Worm (Caenorhabditis elegans) whole organism, L3 larva: ENCODE measurements around the gene C07B5.8.

Experiments used
- R02D3.7 ChIP-seq: fragments of 150-350 bp; optimal IDR thresholded peaks from 2 replicates; lab custom pipeline; 2014; ENCODE audit warnings: missing biosample characterization, missing genetic modification characterization
- ZK546.5 ChIP-seq: sonication (generic microtip); optimal IDR thresholded peaks from 2 replicates; lab custom pipeline; 2017; ENCODE audit warnings: missing biosample characterization, missing genetic modification characterization
- aly-2 ChIP-seq: fragments of 150-350 bp; optimal IDR thresholded peaks from 2 replicates; lab custom pipeline; 2014; ENCODE audit warnings: missing biosample characterization, missing genetic modification characterization
- ceh-16 ChIP-seq: sonication (generic microtip); optimal IDR thresholded peaks from 2 replicates; lab custom pipeline; 2017; ENCODE audit warnings: missing biosample characterization, missing genetic modification characterization
- ceh-28 ChIP-seq: fragments of 150-350 bp; optimal IDR thresholded peaks from 2 replicates; lab custom pipeline; 2014; ENCODE audit warnings: missing biosample characterization, missing genetic modification reagents, missing genetic modification characterization
- ceh-9 ChIP-seq: sonication (generic microtip); optimal IDR thresholded peaks from 2 replicates; lab custom pipeline; 2018; ENCODE audit warnings: missing biosample characterization, missing genetic modification characterization
- egl-27 ChIP-seq: sonication (generic microtip); optimal IDR thresholded peaks from 4 replicates; lab custom pipeline; 2017; ENCODE audit warnings: missing biosample characterization, missing genetic modification reagents, missing genetic modification characterization
- egl-5 ChIP-seq: fragments of 150-350 bp; optimal IDR thresholded peaks from 2 replicates; lab custom pipeline; 2017; ENCODE audit warnings: missing biosample characterization, missing genetic modification reagents, missing genetic modification characterization, inconsistent platforms
- elt-1 ChIP-seq: fragments of 150-350 bp; optimal IDR thresholded peaks from 2 replicates; lab custom pipeline; 2014; ENCODE audit warnings: missing biosample characterization, missing genetic modification characterization
- elt-2 ChIP-seq: sonication (generic microtip); optimal IDR thresholded peaks from 2 replicates; lab custom pipeline; 2016; ENCODE audit warnings: missing genetic modification reagents, mild to moderate bottlenecking, missing genetic modification characterization, missing compliant biosample characterization
- elt-3 ChIP-seq, 3 experiments: fragments of 150-350 bp in 1 of 3; sonication (generic microtip) in 2 of 3; optimal IDR thresholded peaks; 2 replicates in 2 of 3; 4 replicates in 1 of 3; lab custom pipeline; 2014 to 2017; ENCODE audit warnings: missing biosample characterization in 3 of 3, missing genetic modification characterization in 3 of 3
- eor-1 ChIP-seq, 2 experiments: fragments of 150-350 bp; optimal IDR thresholded peaks; 2 replicates each; lab custom pipeline; 2014 to 2018; ENCODE audit warnings: missing biosample characterization in 2 of 2, missing genetic modification characterization in 2 of 2
- fkh-10 ChIP-seq: sonication (generic microtip); optimal IDR thresholded peaks from 2 replicates; lab custom pipeline; 2017; ENCODE audit warnings: missing biosample characterization, missing genetic modification reagents, missing genetic modification characterization
- fkh-2 ChIP-seq: fragments of 150-350 bp; optimal IDR thresholded peaks from 2 replicates; lab custom pipeline; 2014; ENCODE audit warnings: missing biosample characterization, missing genetic modification reagents, missing genetic modification characterization
- fos-1 ChIP-seq: fragments of 150-350 bp; optimal IDR thresholded peaks from 2 replicates; lab custom pipeline; 2014; ENCODE audit warnings: missing biosample characterization, missing genetic modification characterization
- lin-15B ChIP-seq: fragments of 150-350 bp; optimal IDR thresholded peaks from 2 replicates; lab custom pipeline; 2014; ENCODE audit warnings: missing biosample characterization, missing genetic modification characterization
- lin-39 ChIP-seq: fragments of 150-350 bp; optimal IDR thresholded peaks from 2 replicates; lab custom pipeline; 2018; ENCODE audit warnings: missing biosample characterization, missing genetic modification reagents, missing genetic modification characterization
- lsy-12 ChIP-seq: sonication (generic microtip); optimal IDR thresholded peaks from 2 replicates; lab custom pipeline; 2016; ENCODE audit warnings: mild to moderate bottlenecking, missing genetic modification characterization, missing compliant biosample characterization
- mdl-1 ChIP-seq: fragments of 150-350 bp; optimal IDR thresholded peaks from 2 replicates; lab custom pipeline; 2014; ENCODE audit warnings: missing biosample characterization, missing genetic modification characterization
- mml-1 ChIP-seq: fragments of 150-350 bp; sonication (generic microtip); optimal IDR thresholded peaks from 3 replicates; lab custom pipeline; 2014; ENCODE audit warnings: missing biosample characterization, missing genetic modification characterization
- nfya-1 ChIP-seq: sonication (generic microtip); optimal IDR thresholded peaks from 2 replicates; lab custom pipeline; 2017; ENCODE audit warnings: missing genetic modification characterization, mild to moderate bottlenecking, missing compliant biosample characterization, antibody characterized with exemption, moderate library complexity; ENCODE audit not compliant: insufficient read depth
- nhr-23 ChIP-seq: fragments of 150-350 bp; optimal IDR thresholded peaks from 2 replicates; lab custom pipeline; 2014; ENCODE audit warnings: missing biosample characterization, missing genetic modification reagents, missing genetic modification characterization
- nhr-237 ChIP-seq: fragments of 150-350 bp; optimal IDR thresholded peaks from 2 replicates; lab custom pipeline; 2014; ENCODE audit warnings: missing biosample characterization, missing genetic modification characterization
- nhr-25 ChIP-seq: sonication (generic microtip); optimal IDR thresholded peaks from 2 replicates; lab custom pipeline; 2017; ENCODE audit warnings: missing biosample characterization, missing genetic modification characterization
- nhr-28 ChIP-seq: fragments of 150-350 bp; optimal IDR thresholded peaks from 2 replicates; lab custom pipeline; 2014; ENCODE audit warnings: missing biosample characterization, missing genetic modification characterization
- nhr-43 ChIP-seq: sonication (generic microtip); optimal IDR thresholded peaks from 2 replicates; lab custom pipeline; 2016; ENCODE audit warnings: mild to moderate bottlenecking, missing genetic modification characterization, missing compliant biosample characterization; ENCODE audit not compliant: poor library complexity, severe bottlenecking
- nhr-67 ChIP-seq: fragments of 150-350 bp; optimal IDR thresholded peaks from 2 replicates; lab custom pipeline; 2014; ENCODE audit warnings: missing biosample characterization, missing genetic modification characterization
- nhr-77 ChIP-seq: fragments of 150-350 bp; optimal IDR thresholded peaks from 2 replicates; lab custom pipeline; 2014; ENCODE audit warnings: missing biosample characterization, missing genetic modification characterization
- pha-4 ChIP-seq: fragments of 150-350 bp; optimal IDR thresholded peaks from 2 replicates; lab custom pipeline; 2014; ENCODE audit warnings: missing biosample characterization, missing genetic modification reagents, missing genetic modification characterization
- pqm-1 ChIP-seq: fragments of 150-350 bp; optimal IDR thresholded peaks from 2 replicates; lab custom pipeline; 2017; ENCODE audit warnings: missing biosample characterization, missing genetic modification characterization, inconsistent platforms
- sea-2 ChIP-seq: fragments of 150-350 bp; sonication (generic microtip); optimal IDR thresholded peaks from 4 replicates; lab custom pipeline; 2014; ENCODE audit warnings: missing biosample characterization, missing genetic modification reagents, missing genetic modification characterization
- skn-1 ChIP-seq: fragments of 150-350 bp; optimal IDR thresholded peaks from 2 replicates; lab custom pipeline; 2014; ENCODE audit warnings: missing biosample characterization, missing genetic modification characterization
- snpc-4 ChIP-seq: fragments of 150-350 bp; optimal IDR thresholded peaks from 2 replicates; lab custom pipeline; 2014; ENCODE audit warnings: missing biosample characterization, missing genetic modification characterization
- tbx-2 ChIP-seq: sonication (generic microtip); optimal IDR thresholded peaks from 2 replicates; lab custom pipeline; 2016; ENCODE audit warnings: mild to moderate bottlenecking, missing genetic modification characterization, missing compliant biosample characterization
- unc-39 ChIP-seq: sonication (generic microtip); optimal IDR thresholded peaks from 4 replicates; lab custom pipeline; 2017; ENCODE audit warnings: missing biosample characterization, missing genetic modification characterization
- unc-62 ChIP-seq: fragments of 150-350 bp; sonication (generic microtip); optimal IDR thresholded peaks from 4 replicates; lab custom pipeline; 2014; ENCODE audit warnings: missing biosample characterization, missing genetic modification reagents, missing genetic modification characterization
- zag-1 ChIP-seq: fragments of 150-350 bp; optimal IDR thresholded peaks from 2 replicates; lab custom pipeline; 2014; ENCODE audit warnings: missing biosample characterization, missing genetic modification characterization
- ztf-11 ChIP-seq: fragments of 150-350 bp; optimal IDR thresholded peaks from 2 replicates; lab custom pipeline; 2014; ENCODE audit warnings: missing biosample characterization, missing genetic modification characterization
- ztf-4 ChIP-seq: fragments of 150-350 bp; optimal IDR thresholded peaks from 2 replicates; lab custom pipeline; 2014; ENCODE audit warnings: missing biosample characterization, missing genetic modification characterization

C07B5.8 gene

ce11 chrX:9548011-9548795, 11.6 kb upstream of the C07B5.8 start:
- peak; percentile 84 for TF ChIP-seq nhr-25 (tag; lab: Kevin White, UChicago)
- no peak for TF ChIP-seq ZK546.5 (tag; lab: Kevin White, UChicago)
- TF ChIP-seq pha-4 (tag; lab: Kevin White, UChicago), result peak; percentile 71
- TF ChIP-seq mdl-1 (tag; lab: Kevin White, UChicago), result no peak
- peak; percentile 24 for TF ChIP-seq nhr-23 (tag; lab: Kevin White, UChicago)

ce11 chrX:9547264-9547751, 10.7 kb upstream of the C07B5.8 start:
- TF ChIP-seq elt-3 (tag; optimal IDR thresholded peaks at IDR 0.05; lab: Kevin White, UChicago), result peak; percentile 18 to 71 (median 58)
- TF ChIP-seq mml-1 (tag; lab: Kevin White, UChicago), result no peak
- no peak for TF ChIP-seq lin-15B (tag; lab: Kevin White, UChicago)
- no peak for TF ChIP-seq ZK546.5 (tag; lab: Kevin White, UChicago)
- no peak for TF ChIP-seq egl-5
- TF ChIP-seq nfya-1, result peak; percentile 60
- no peak for TF ChIP-seq mdl-1 (tag; lab: Kevin White, UChicago)
- no peak for TF ChIP-seq nhr-67
- no peak for TF ChIP-seq snpc-4
- no peak for TF ChIP-seq ztf-4
- peak; percentile 97 for TF ChIP-seq unc-62 (GFP tag; lab: Kevin White, UChicago)
- no peak for TF ChIP-seq unc-39 (tag; lab: Kevin White, UChicago)
- TF ChIP-seq elt-1 (tag; lab: Kevin White, UChicago), result no peak
- TF ChIP-seq lin-39, result peak; percentile 8
- peak; percentile 94 for TF ChIP-seq nhr-25 (tag; lab: Kevin White, UChicago)
- TF ChIP-seq nhr-28, result no peak
- TF ChIP-seq ceh-16, result no peak
- peak; percentile 82 for TF ChIP-seq nhr-43 (tag; lab: Kevin White, UChicago)
- TF ChIP-seq tbx-2 (tag; lab: Kevin White, UChicago), result no peak
- TF ChIP-seq skn-1 (tag; lab: Kevin White, UChicago), result peak; percentile 13
- peak; percentile 65 for TF ChIP-seq elt-2 (tag; lab: Kevin White, UChicago)
- TF ChIP-seq aly-2 (tag; lab: Kevin White, UChicago), result no peak
- TF ChIP-seq lsy-12 (tag; lab: Kevin White, UChicago), result no peak
- TF ChIP-seq ceh-9 (tag; lab: Kevin White, UChicago), result no peak
- no peak for TF ChIP-seq sea-2 (GFP tag; lab: Kevin White, UChicago)
- no peak for TF ChIP-seq fkh-10 (GFP tag; lab: Kevin White, UChicago)
- TF ChIP-seq nhr-77 (tag; lab: Kevin White, UChicago), result no peak
- TF ChIP-seq R02D3.7 (tag; lab: Kevin White, UChicago), result peak; percentile 15
- no peak for TF ChIP-seq egl-27 (tag; lab: Kevin White, UChicago)
- TF ChIP-seq zag-1 (tag; lab: Kevin White, UChicago), result no peak
- no peak for TF ChIP-seq eor-1 (tag; optimal IDR thresholded peaks at IDR 0.05; lab: Kevin White, UChicago)
- TF ChIP-seq pqm-1, result peak; percentile 81
- no peak for TF ChIP-seq fos-1 (tag; lab: Kevin White, UChicago)
- TF ChIP-seq nhr-23 (tag; lab: Kevin White, UChicago), result peak; percentile 80
- TF ChIP-seq ztf-11 (tag; lab: Kevin White, UChicago), result no peak
- TF ChIP-seq ceh-28, result peak; percentile 38
- no peak for TF ChIP-seq fkh-2 (tag; lab: Kevin White, UChicago)
- peak; percentile 48 for TF ChIP-seq pha-4 (tag; lab: Kevin White, UChicago)
- no peak for TF ChIP-seq nhr-237 (tag; lab: Kevin White, UChicago)

ce11 chrX:9546640-9547039, 10.1 kb upstream of the C07B5.8 start:
- TF ChIP-seq egl-5, result peak; percentile 48
- no peak for TF ChIP-seq nhr-237 (tag; lab: Kevin White, UChicago)
